Fruit fly (Drosophila melanogaster) whole organism, embryonic: Measurements from ENCODE around the gene alpha-Est8.
A peak's percentile ranks its signal among the peaks of the same experiment; 100 is the strongest.

Source experiments
- Awh ChIP-seq: fragments of 200-800 bp; sonication (Bioruptor generic); IDR thresholded peaks from 2 replicates; pipeline ENCODE4, ENCODE4 v1.3.6; 2022; ENCODE audit warnings: missing biosample characterization, missing genetic modification characterization
- B-H2 ChIP-seq: fragments of 200-800 bp; sonication (Bioruptor generic); optimal IDR thresholded peaks from 2 replicates; lab custom pipeline; 2018; ENCODE audit warnings: missing biosample characterization, mild to moderate bottlenecking, missing genetic modification characterization
- Bdp1 ChIP-seq: fragments of 200-800 bp; sonication (Bioruptor generic); optimal IDR thresholded peaks from 3 replicates; lab custom pipeline; 2016; ENCODE audit warnings: missing biosample characterization, missing genetic modification characterization
- CG10462 ChIP-seq: fragments of 200-800 bp; sonication (Bioruptor generic); optimal IDR thresholded peaks from 2 replicates; lab custom pipeline; 2016; ENCODE audit warnings: missing biosample characterization, missing genetic modification characterization
- CG10959 ChIP-seq: fragments of 200-800 bp; sonication (Bioruptor generic); IDR thresholded peaks from 2 replicates; pipeline ENCODE4 v1.3.6; 2022; ENCODE audit warnings: missing biosample characterization, missing genetic modification characterization
- CG10979 ChIP-seq: fragments of 200-800 bp; sonication (Bioruptor generic); optimal IDR thresholded peaks from 2 replicates; lab custom pipeline; 2018; ENCODE audit warnings: missing biosample characterization, mild to moderate bottlenecking, missing genetic modification characterization, moderate library complexity
- CG12104 ChIP-seq: fragments of 200-800 bp; sonication (Bioruptor generic); optimal IDR thresholded peaks from 3 replicates; lab custom pipeline; 2016; ENCODE audit warnings: missing biosample characterization, missing genetic modification characterization
- CG13424 ChIP-seq: fragments of 200-800 bp; sonication (Bioruptor generic); optimal IDR thresholded peaks from 2 replicates; lab custom pipeline; 2019; ENCODE audit warnings: missing biosample characterization, mild to moderate bottlenecking, missing genetic modification characterization, moderate library complexity
- CG15479 ChIP-seq: fragments of 200-800 bp; sonication (Bioruptor generic); optimal IDR thresholded peaks from 3 replicates; lab custom pipeline; 2019; ENCODE audit warnings: missing biosample characterization, mild to moderate bottlenecking, missing genetic modification characterization, moderate library complexity
- CG16863 ChIP-seq: fragments of 200-800 bp; sonication (Bioruptor generic); optimal IDR thresholded peaks from 3 replicates; lab custom pipeline; 2016; ENCODE audit warnings: missing biosample characterization, missing genetic modification characterization
- CG17361 ChIP-seq: fragments of 200-800 bp; sonication (Bioruptor generic); IDR thresholded peaks from 3 replicates; pipeline ENCODE4 v1.3.6; 2022; ENCODE audit warnings: missing biosample characterization, missing genetic modification characterization
- CG18262 ChIP-seq: fragments of 200-800 bp; optimal IDR thresholded peaks from 3 replicates; lab custom pipeline; 2019; ENCODE audit warnings: missing biosample characterization, mild to moderate bottlenecking, missing genetic modification characterization, moderate library complexity
- CG1832 ChIP-seq: fragments of 200-800 bp; sonication (Bioruptor generic); optimal IDR thresholded peaks from 2 replicates; lab custom pipeline; 2017; ENCODE audit warnings: missing biosample characterization, mild to moderate bottlenecking, missing genetic modification characterization, inconsistent platforms
- CG18476 ChIP-seq: fragments of 200-800 bp; sonication (Bioruptor generic); optimal IDR thresholded peaks from 2 replicates; lab custom pipeline; 2016; ENCODE audit warnings: missing biosample characterization, mild to moderate bottlenecking, missing genetic modification characterization
- CG32772 ChIP-seq: fragments of 200-800 bp; sonication (Bioruptor generic); IDR thresholded peaks from 2 replicates; pipeline ENCODE4 v1.3.6; 2022; ENCODE audit warnings: missing biosample characterization, missing genetic modification characterization
- CG3281 ChIP-seq: fragments of 200-800 bp; sonication (Bioruptor generic); optimal IDR thresholded peaks from 3 replicates; lab custom pipeline; 2017; ENCODE audit warnings: missing biosample characterization, mild to moderate bottlenecking, missing genetic modification characterization
- CG42726 ChIP-seq: fragments of 200-800 bp; sonication (Bioruptor generic); IDR thresholded peaks from 2 replicates; pipeline ENCODE4 v1.3.6; 2022; ENCODE audit warnings: missing biosample characterization, missing genetic modification characterization; ENCODE audit not compliant: partially characterized antibody
- CG6791 ChIP-seq: fragments of 200-800 bp; sonication (Bioruptor generic); IDR thresholded peaks from 3 replicates; pipeline ENCODE4 v1.3.6; 2022; ENCODE audit warnings: missing biosample characterization, missing genetic modification characterization; ENCODE audit not compliant: partially characterized antibody
- CG8388 ChIP-seq: fragments of 200-800 bp; sonication (Bioruptor generic); optimal IDR thresholded peaks from 2 replicates; lab custom pipeline; 2019; ENCODE audit warnings: missing biosample characterization, mild to moderate bottlenecking, missing genetic modification characterization, moderate library complexity
- CG9727 ChIP-seq: fragments of 200-800 bp; sonication (Bioruptor generic); optimal IDR thresholded peaks from 3 replicates; lab custom pipeline; 2017; ENCODE audit warnings: missing biosample characterization, mild to moderate bottlenecking, missing genetic modification characterization
- CkIIα-i1 ChIP-seq: fragments of 200-800 bp; sonication (Bioruptor generic); IDR thresholded peaks from 2 replicates; pipeline ENCODE4 v1.3.6; 2022; ENCODE audit warnings: missing biosample characterization, missing genetic modification characterization
- D19A ChIP-seq: fragments of 200-800 bp; optimal IDR thresholded peaks from 3 replicates; lab custom pipeline; 2019; ENCODE audit warnings: missing biosample characterization, mild to moderate bottlenecking, missing genetic modification characterization, moderate library complexity
- D19B ChIP-seq: fragments of 200-800 bp; sonication (Bioruptor generic); optimal IDR thresholded peaks from 2 replicates; lab custom pipeline; 2017; ENCODE audit warnings: missing biosample characterization, mild to moderate bottlenecking, missing genetic modification characterization
- Dbx ChIP-seq: fragments of 200-800 bp; sonication (Bioruptor generic); IDR thresholded peaks from 3 replicates; pipeline ENCODE4 v1.3.6; 2022; ENCODE audit warnings: missing biosample characterization, missing genetic modification characterization
- Dip3 ChIP-seq: fragments of 200-800 bp; sonication (Bioruptor generic); optimal IDR thresholded peaks from 3 replicates; lab custom pipeline; 2016; ENCODE audit warnings: missing biosample characterization, missing genetic modification characterization
- ERR ChIP-seq: fragments of 200-800 bp; sonication (Bioruptor generic); optimal IDR thresholded peaks from 2 replicates; lab custom pipeline; 2016; ENCODE audit warnings: missing biosample characterization, missing genetic modification characterization
- Gsc ChIP-seq: fragments of 200-800 bp; sonication (Bioruptor generic); IDR thresholded peaks from 2 replicates; pipeline ENCODE4 v1.3.6; 2022; ENCODE audit warnings: missing biosample characterization, missing genetic modification characterization
- HLH4C ChIP-seq: fragments of 200-800 bp; sonication (Bioruptor generic); IDR thresholded peaks from 3 replicates; pipeline ENCODE4 v1.3.6; 2022; ENCODE audit warnings: missing biosample characterization, missing genetic modification characterization; ENCODE audit not compliant: partially characterized antibody
- Mad ChIP-seq: fragments of 200-800 bp; sonication (Bioruptor generic); optimal IDR thresholded peaks from 2 replicates; lab custom pipeline; 2016; ENCODE audit warnings: missing biosample characterization, missing genetic modification characterization
- Poxn ChIP-seq: fragments of 200-800 bp; sonication (Bioruptor generic); IDR thresholded peaks from 2 replicates; pipeline ENCODE4 v1.3.6; 2022; ENCODE audit warnings: missing biosample characterization, missing genetic modification characterization
- Scr ChIP-seq: fragments of 200-800 bp; sonication (Bioruptor generic); IDR thresholded peaks from 2 replicates; pipeline ENCODE4 v1.3.6; 2022; ENCODE audit warnings: missing biosample characterization, missing genetic modification characterization; ENCODE audit not compliant: partially characterized antibody
- Side ChIP-seq: fragments of 200-800 bp; sonication (Bioruptor generic); optimal IDR thresholded peaks from 2 replicates; lab custom pipeline; 2016; ENCODE audit warnings: missing biosample characterization, missing genetic modification characterization
- Sox102F ChIP-seq: fragments of 200-800 bp; sonication (Bioruptor generic); optimal IDR thresholded peaks from 2 replicates; lab custom pipeline; 2018; ENCODE audit warnings: missing biosample characterization, mild to moderate bottlenecking, missing genetic modification characterization, moderate library complexity
- ac ChIP-seq: fragments of 200-800 bp; sonication (Bioruptor generic); optimal IDR thresholded peaks from 3 replicates; lab custom pipeline; 2017; ENCODE audit warnings: missing biosample characterization, mild to moderate bottlenecking, missing genetic modification characterization
- ara ChIP-seq: fragments of 200-800 bp; sonication (Bioruptor generic); IDR thresholded peaks from 2 replicates; pipeline ENCODE4 v1.3.6; 2022; ENCODE audit warnings: missing biosample characterization, missing genetic modification characterization
- bab2 ChIP-seq: fragments of 200-800 bp; sonication (Bioruptor generic); optimal IDR thresholded peaks from 2 replicates; lab custom pipeline; 2016; ENCODE audit warnings: missing biosample characterization, missing genetic modification characterization
- bcd ChIP-seq: fragments of 200-800 bp; sonication (Bioruptor generic); optimal IDR thresholded peaks from 2 replicates; lab custom pipeline; 2017; ENCODE audit warnings: missing biosample characterization, mild to moderate bottlenecking, missing genetic modification characterization
- bigmax ChIP-seq: fragments of 200-800 bp; sonication (Bioruptor generic); optimal IDR thresholded peaks from 2 replicates; lab custom pipeline; 2018; ENCODE audit warnings: missing biosample characterization, mild to moderate bottlenecking, missing genetic modification characterization
- croc ChIP-seq: fragments of 200-800 bp; sonication (Bioruptor generic); conservative IDR thresholded peaks from 3 replicates; pipeline ENCODE4 v1.3.6; 2022; ENCODE audit warnings: missing biosample characterization, missing genetic modification characterization
- cwo ChIP-seq: fragments of 200-800 bp; sonication (Bioruptor generic); optimal IDR thresholded peaks from 3 replicates; lab custom pipeline; 2017; ENCODE audit warnings: missing biosample characterization, missing genetic modification characterization, mild to moderate bottlenecking, moderate library complexity, missing genetic modification reagents
- dpn ChIP-seq, 2 experiments: fragments of 200-800 bp; sonication (Bioruptor generic); optimal IDR thresholded peaks; 3 replicates each; lab custom pipeline; 2016; ENCODE audit warnings: missing biosample characterization in 2 of 2, missing genetic modification characterization in 2 of 2
- grn ChIP-seq: fragments of 200-800 bp; sonication (Bioruptor generic); optimal IDR thresholded peaks from 3 replicates; lab custom pipeline; 2017; ENCODE audit warnings: missing biosample characterization, missing genetic modification characterization
- inv ChIP-seq: fragments of 200-800 bp; sonication (Bioruptor generic); IDR thresholded peaks from 2 replicates; pipeline ENCODE4 v1.3.6; 2022; ENCODE audit warnings: missing biosample characterization, missing genetic modification characterization; ENCODE audit not compliant: partially characterized antibody
- knrl ChIP-seq: fragments of 200-800 bp; sonication (Bioruptor generic); IDR thresholded peaks from 3 replicates; pipeline ENCODE4 v1.3.6; 2022; ENCODE audit warnings: missing biosample characterization, missing genetic modification characterization; ENCODE audit not compliant: partially characterized antibody
- mld ChIP-seq: fragments of 200-800 bp; sonication (Bioruptor generic); IDR thresholded peaks from 3 replicates; pipeline ENCODE4 v1.3.6; 2022; ENCODE audit warnings: missing biosample characterization, missing genetic modification characterization; ENCODE audit not compliant: partially characterized antibody
- nmo ChIP-seq: fragments of 200-800 bp; sonication (Bioruptor generic); optimal IDR thresholded peaks from 2 replicates; lab custom pipeline; 2018; ENCODE audit warnings: missing biosample characterization, mild to moderate bottlenecking, missing genetic modification characterization, moderate library complexity
- stc ChIP-seq: fragments of 200-800 bp; sonication (Bioruptor generic); IDR thresholded peaks from 2 replicates; pipeline ENCODE4 v1.3.6; 2022; ENCODE audit warnings: missing biosample characterization, missing genetic modification characterization
- tx ChIP-seq: fragments of 200-800 bp; sonication (Bioruptor generic); optimal IDR thresholded peaks from 2 replicates; lab custom pipeline; 2016; ENCODE audit warnings: missing biosample characterization, missing genetic modification characterization
- vnd ChIP-seq: fragments of 200-800 bp; sonication (Bioruptor generic); IDR thresholded peaks from 3 replicates; pipeline ENCODE4 v1.3.6; 2022; ENCODE audit warnings: missing biosample characterization, missing genetic modification characterization; ENCODE audit not compliant: partially characterized antibody
- zen2 ChIP-seq: fragments of 200-800 bp; sonication (Bioruptor generic); IDR thresholded peaks from 3 replicates; pipeline ENCODE4 v1.3.6; 2022; ENCODE audit warnings: missing biosample characterization, missing genetic modification characterization; ENCODE audit not compliant: partially characterized antibody

alpha-Est8 gene

DNA sequence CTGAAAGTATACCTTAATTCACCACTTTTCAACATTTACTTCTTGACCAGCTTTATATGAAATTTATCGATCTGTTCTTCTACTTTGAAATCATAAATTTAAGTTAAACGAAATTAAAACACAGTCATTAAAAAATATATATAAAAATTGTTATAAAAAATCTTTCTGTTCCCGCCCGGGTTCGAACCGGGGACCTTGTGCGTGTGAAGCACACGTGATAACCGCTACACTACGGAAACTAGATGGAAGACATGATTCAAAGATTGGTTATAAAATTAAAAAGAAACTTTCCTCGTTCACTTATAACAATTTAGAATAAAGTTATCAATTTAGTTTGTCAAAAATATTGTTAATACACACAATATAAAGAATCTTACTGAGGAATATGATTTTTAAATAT lies 43.6 kb downstream of the alpha-Est8 start (continued):
- TF ChIP-seq ac (GFP tag; lab: Kevin White, UChicago) (no peak), CG15479 (GFP tag; lab: Kevin White, UChicago) (no peak), CG32772 (GFP tag; lab: Robert Waterston, UW) (no peak), CG18476 (GFP tag; lab: Kevin White, UChicago) (no peak), cwo (no peak), Bdp1 (GFP tag; lab: Kevin White, UChicago) (peak; percentile 96), CG12104 (GFP tag; lab: Kevin White, UChicago) (no peak), ERR (GFP tag; lab: Kevin White, UChicago) (no peak), Dip3 (no peak), D19B (no peak), zen2 (GFP tag; lab: Robert Waterston, UW) (no peak; the same call in 2 of the 3 replicates), CG42726 (peak; percentile 61; the same call in 1 of the 2 replicates), D19A (tag; lab: Kevin White, UChicago) (no peak), Awh (GFP tag; lab: Robert Waterston, UW) (no peak), tx (GFP tag; lab: Kevin White, UChicago) (no peak), Sox102F (GFP tag; lab: Kevin White, UChicago) (no peak), vnd (GFP tag; lab: Robert Waterston, UW) (peak; percentile 49; the same call in 1 of the 3 replicates), CG10979 (tag; lab: Kevin White, UChicago) (no peak), CG6791 (GFP tag; lab: Robert Waterston, UW) (peak; percentile 87), croc (no peak), CG8388 (no peak), bigmax (GFP tag; lab: Kevin White, UChicago) (no peak), Gsc (no peak), HLH4C (GFP tag; lab: Robert Waterston, UW) (peak; percentile 63; the same call in 2 of the 3 replicates), stc (GFP tag; lab: Robert Waterston, UW) (no peak), CG10462 (GFP tag; lab: Kevin White, UChicago) (no peak), Mad (no peak), CG16863 (GFP tag; lab: Kevin White, UChicago) (no peak), CG1832 (GFP tag; lab: Kevin White, UChicago) (no peak), knrl (peak; percentile 45; the same call in 2 of the 3 replicates), CG13424 (tag; lab: Kevin White, UChicago) (no peak), CG10959 (no peak), CG9727 (no peak), grn (GFP tag; lab: Kevin White, UChicago) (no peak), CG3281 (no peak), CkIIα-i1 (no peak), CG18262 (tag; lab: Kevin White, UChicago) (no peak), Dbx (GFP tag; lab: Robert Waterston, UW) (no peak), nmo (GFP tag; lab: Kevin White, UChicago) (no peak), Side (GFP tag; lab: Kevin White, UChicago) (no peak), bcd (GFP tag; lab: Kevin White, UChicago) (no peak), CG17361 (GFP tag; lab: Robert Waterston, UW) (peak; percentile 29; the same call in 1 of the 3 replicates), Scr (GFP tag; lab: Robert Waterston, UW) (peak; percentile 65), B-H2 (no peak), bab2 (GFP tag; lab: Kevin White, UChicago) (no peak), Poxn (no peak), dpn (GFP tag; optimal IDR thresholded peaks at IDR 0.05; lab: Kevin White, UChicago) (no peak), inv (GFP tag; lab: Robert Waterston, UW) (0 out of 2 replicates have a peak, but pooled peaks have one; percentile 30), ara (GFP tag; lab: Robert Waterston, UW) (no peak), mld (GFP tag; lab: Robert Waterston, UW) (peak; percentile 73; the same call in 2 of the 3 replicates)
